In the genomic region with DNA sequence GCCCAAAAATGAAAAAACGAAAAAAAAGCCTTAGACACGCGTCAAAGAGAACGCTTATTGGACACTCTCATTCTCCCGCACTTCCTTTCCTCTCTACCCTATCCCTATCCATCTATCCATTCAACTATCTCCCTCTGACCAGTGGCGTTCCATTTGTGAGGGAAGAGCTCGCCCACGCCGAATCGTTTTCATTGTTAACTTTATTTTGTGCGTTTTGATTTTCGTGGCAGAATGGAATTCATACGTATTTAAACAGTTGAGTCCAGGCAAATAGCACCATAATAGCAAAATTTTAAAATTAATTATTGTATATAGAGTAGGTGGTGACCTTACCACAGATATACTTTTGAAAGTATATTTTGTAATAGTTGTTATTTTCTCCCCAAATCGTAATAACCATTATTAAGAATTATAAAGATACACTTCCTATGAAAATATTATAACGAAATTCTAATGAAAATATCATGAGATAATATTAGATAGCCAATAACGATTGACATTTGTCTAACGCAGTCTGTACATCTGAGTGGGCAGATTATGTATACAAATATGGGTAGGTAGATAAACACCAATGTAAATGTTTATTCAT, we compare ENCODE assay signal across 1 fruit fly cellular context.
TF ChIP-seq lines count a peak whose summit lies in the region.

No protein-coding gene starts in this region.

TF ChIP-seq in whole organism, embryonic, 481 proteins besides CTCF, POLR2A, EP300 and RAD21 (continued from another document and continues in another):
- TF ChIP-seq CG1832 (GFP tag; optimal IDR thresholded peaks at IDR 0.05; lab: Kevin White, UChicago) = peak; percentile 70
- no peak for TF ChIP-seq B-H2 (GFP tag; optimal IDR thresholded peaks at IDR 0.05; lab: Kevin White, UChicago)
- TF ChIP-seq mirr (GFP tag; optimal IDR thresholded peaks at IDR 0.05; lab: Kevin White, UChicago) = peak; percentile 10
- TF ChIP-seq CG31224 (GFP tag; IDR thresholded peaks at IDR 0.05; lab: Robert Waterston, UW) = peak; percentile 59
- no peak for TF ChIP-seq CG1529 (GFP tag; optimal IDR thresholded peaks at IDR 0.05; lab: Kevin White, UChicago)
- no peak for TF ChIP-seq CG17802 (tag; optimal IDR thresholded peaks at IDR 0.05; lab: Kevin White, UChicago)
- no peak for TF ChIP-seq Scr (GFP tag; IDR thresholded peaks at IDR 0.05; lab: Robert Waterston, UW; ENCODE audit: partially characterized antibody)
- no peak for TF ChIP-seq ash1 (GFP tag; optimal IDR thresholded peaks at IDR 0.05; lab: Kevin White, UChicago)
- no peak for TF ChIP-seq CG10321 (GFP tag; IDR thresholded peaks at IDR 0.05; lab: Robert Waterston, UW)
- no peak for TF ChIP-seq Poxn (GFP tag; IDR thresholded peaks at IDR 0.05; lab: Robert Waterston, UW)
- no peak for TF ChIP-seq CG4820 (GFP tag; optimal IDR thresholded peaks at IDR 0.05; lab: Kevin White, UChicago)
- no peak for TF ChIP-seq pb (GFP tag; optimal IDR thresholded peaks at IDR 0.05; lab: Kevin White, UChicago)
- 0 out of 3 replicates have a peak, but pooled peaks have one; percentile 24 for TF ChIP-seq H15 (GFP tag; IDR thresholded peaks at IDR 0.05; lab: Robert Waterston, UW)
- TF ChIP-seq Ets97D (GFP tag; optimal IDR thresholded peaks at IDR 0.05; lab: Kevin White, UChicago) = no peak
- peak; percentile 68 for TF ChIP-seq Aef1 (GFP tag; IDR thresholded peaks at IDR 0.05; lab: Robert Waterston, UW)
- no peak for TF ChIP-seq aop (GFP tag; IDR thresholded peaks at IDR 0.05; lab: Robert Waterston, UW)
- peak; percentile 42 for TF ChIP-seq CG11247 (GFP tag; IDR thresholded peaks at IDR 0.05; lab: Robert Waterston, UW)
- TF ChIP-seq slou (GFP tag; optimal IDR thresholded peaks at IDR 0.05; lab: Kevin White, UChicago) = peak; percentile 4
- TF ChIP-seq Blimp-1 (GFP tag; optimal IDR thresholded peaks at IDR 0.05; lab: Kevin White, UChicago) = no peak
- peak; percentile 90 for TF ChIP-seq Fer3 (tag; optimal IDR thresholded peaks at IDR 0.05; lab: Kevin White, UChicago)
- peak; percentile 58 for TF ChIP-seq Nf-YB (GFP tag; optimal IDR thresholded peaks at IDR 0.05; lab: Kevin White, UChicago)
- peak; percentile 71 for TF ChIP-seq caup (GFP tag; optimal IDR thresholded peaks at IDR 0.05; lab: Kevin White, UChicago; ENCODE audit: severe bottlenecking)
- TF ChIP-seq Neu2 (GFP tag; optimal IDR thresholded peaks at IDR 0.05; lab: Kevin White, UChicago; ENCODE audit: borderline replicate concordance) = no peak
- TF ChIP-seq bcd (GFP tag; optimal IDR thresholded peaks at IDR 0.05; lab: Kevin White, UChicago) = peak; percentile 76
- TF ChIP-seq CG32767 (GFP tag; IDR thresholded peaks at IDR 0.05; lab: Robert Waterston, UW) = peak; percentile 64; the same call in 1 of the 2 replicates
- TF ChIP-seq Optix (GFP tag; IDR thresholded peaks at IDR 0.05; lab: Robert Waterston, UW) = no peak
- TF ChIP-seq CG9932 (GFP tag; IDR thresholded peaks at IDR 0.05; lab: Robert Waterston, UW) = peak; percentile 75
- TF ChIP-seq trh (GFP tag; optimal IDR thresholded peaks at IDR 0.05; lab: Kevin White, UChicago) = no peak
- TF ChIP-seq CG2678 (tag; optimal IDR thresholded peaks at IDR 0.05; lab: Kevin White, UChicago) = peak; percentile 92
- TF ChIP-seq hth (optimal IDR thresholded peaks at IDR 0.05; lab: Kevin White, UChicago) = no peak
- TF ChIP-seq peb (GFP tag; IDR thresholded peaks at IDR 0.05; lab: Robert Waterston, UW) = no peak
- peak; percentile 36 for TF ChIP-seq CG10274 (GFP tag; optimal IDR thresholded peaks at IDR 0.05; lab: Kevin White, UChicago)
- TF ChIP-seq CG15011 (GFP tag; optimal IDR thresholded peaks at IDR 0.05; lab: Kevin White, UChicago) = peak; percentile 59
- TF ChIP-seq CG4360 (GFP tag; IDR thresholded peaks at IDR 0.05; lab: Robert Waterston, UW) = no peak
- TF ChIP-seq CG18764 (GFP tag; optimal IDR thresholded peaks at IDR 0.05; lab: Kevin White, UChicago) = no peak
- no peak for TF ChIP-seq inv (GFP tag; IDR thresholded peaks at IDR 0.05; lab: Robert Waterston, UW; ENCODE audit: partially characterized antibody)
- no peak for TF ChIP-seq CG30020 (tag; optimal IDR thresholded peaks at IDR 0.05; lab: Kevin White, UChicago)
- no peak for TF ChIP-seq dm (GFP tag; optimal IDR thresholded peaks at IDR 0.05; lab: Kevin White, UChicago)
- TF ChIP-seq fd64A (GFP tag; optimal IDR thresholded peaks at IDR 0.05; lab: Kevin White, UChicago) = no peak
- peak in 1 of 2 experiments; percentile 9 for TF ChIP-seq Pdp1 (GFP tag; optimal IDR thresholded peaks at IDR 0.05; lab: Kevin White, UChicago)
- peak; percentile 87 for TF ChIP-seq lab (GFP tag; optimal IDR thresholded peaks at IDR 0.05; lab: Kevin White, UChicago)
- TF ChIP-seq CG2120 (GFP tag; optimal IDR thresholded peaks at IDR 0.05; lab: Kevin White, UChicago) = peak; percentile 80
- TF ChIP-seq exex (tag; optimal IDR thresholded peaks at IDR 0.05; lab: Kevin White, UChicago) = peak; percentile 70
- TF ChIP-seq cad (GFP tag; optimal IDR thresholded peaks at IDR 0.05; lab: Kevin White, UChicago) = no peak
- TF ChIP-seq ATbp (GFP tag; optimal IDR thresholded peaks at IDR 0.05; lab: Kevin White, UChicago) = no peak
- TF ChIP-seq Lim3 (GFP tag; IDR thresholded peaks at IDR 0.05; lab: Robert Waterston, UW) = no peak
- TF ChIP-seq CG12236 (GFP tag; optimal IDR thresholded peaks at IDR 0.05; lab: Kevin White, UChicago) = no peak
- peak; percentile 24 for TF ChIP-seq CG16815 (GFP tag; optimal IDR thresholded peaks at IDR 0.05; lab: Kevin White, UChicago)
- 0 out of 2 replicates have a peak, but pooled peaks have one; percentile 33 for TF ChIP-seq ap (GFP tag; IDR thresholded peaks at IDR 0.05; lab: Robert Waterston, UW)
- no peak for TF ChIP-seq CG4282 (GFP tag; optimal IDR thresholded peaks at IDR 0.05; lab: Kevin White, UChicago)
- TF ChIP-seq Nf-YC (tag; optimal IDR thresholded peaks at IDR 0.05; lab: Kevin White, UChicago) = no peak
- no peak for TF ChIP-seq Kr (GFP tag; optimal IDR thresholded peaks at IDR 0.05; lab: Kevin White, UChicago)
- peak; percentile 26 for TF ChIP-seq CG3065 (GFP tag; optimal IDR thresholded peaks at IDR 0.05; lab: Kevin White, UChicago)
- TF ChIP-seq CG15696 (tag; optimal IDR thresholded peaks at IDR 0.05; lab: Kevin White, UChicago) = peak; percentile 3
- no peak for TF ChIP-seq tna (GFP tag; IDR thresholded peaks at IDR 0.05; lab: Robert Waterston, UW; ENCODE audit: partially characterized antibody)
- TF ChIP-seq lola (GFP tag; optimal IDR thresholded peaks at IDR 0.05; lab: Kevin White, UChicago) = no peak
- no peak for TF ChIP-seq zen2 (GFP tag; IDR thresholded peaks at IDR 0.05; lab: Robert Waterston, UW; ENCODE audit: partially characterized antibody)
- TF ChIP-seq kah (GFP tag; optimal IDR thresholded peaks at IDR 0.05; lab: Kevin White, UChicago) = no peak
- TF ChIP-seq gro (GFP tag; optimal IDR thresholded peaks at IDR 0.05; lab: Kevin White, UChicago) = peak; percentile 21
- TF ChIP-seq CG17385 (GFP tag; optimal IDR thresholded peaks at IDR 0.05; lab: Kevin White, UChicago) = peak; percentile 63
- TF ChIP-seq pfk (GFP tag; optimal IDR thresholded peaks at IDR 0.05; lab: Kevin White, UChicago) = no peak
- peak; percentile 20 for TF ChIP-seq CG18476 (GFP tag; optimal IDR thresholded peaks at IDR 0.05; lab: Kevin White, UChicago)
- no peak for TF ChIP-seq ac (GFP tag; optimal IDR thresholded peaks at IDR 0.05; lab: Kevin White, UChicago)
- TF ChIP-seq nerfin-2 (GFP tag; IDR thresholded peaks at IDR 0.05; lab: Robert Waterston, UW; ENCODE audit: partially characterized antibody) = no peak
- TF ChIP-seq CG34422 (GFP tag; IDR thresholded peaks at IDR 0.05; lab: Robert Waterston, UW) = 0 out of 3 replicates have a peak, but pooled peaks have one; percentile 57
- TF ChIP-seq CG10565 (GFP tag; optimal IDR thresholded peaks at IDR 0.05; lab: Kevin White, UChicago) = no peak
- TF ChIP-seq CG30431 (GFP tag; optimal IDR thresholded peaks at IDR 0.05; lab: Kevin White, UChicago) = no peak
- peak; percentile 85 for TF ChIP-seq CG32532 (GFP tag; IDR thresholded peaks at IDR 0.05; lab: Robert Waterston, UW)
- TF ChIP-seq so (GFP tag; IDR thresholded peaks at IDR 0.05; lab: Robert Waterston, UW) = peak; percentile 61; the same call in 2 of the 3 replicates
- TF ChIP-seq CG8089 (GFP tag; optimal IDR thresholded peaks at IDR 0.05; lab: Kevin White, UChicago) = no peak
- peak; percentile 6 for TF ChIP-seq tin (GFP tag; optimal IDR thresholded peaks at IDR 0.05; lab: Kevin White, UChicago)
- no peak for TF ChIP-seq YL-1 (GFP tag; optimal IDR thresholded peaks at IDR 0.05; lab: Kevin White, UChicago)
- TF ChIP-seq tap (tag; optimal IDR thresholded peaks at IDR 0.05; lab: Kevin White, UChicago) = peak; percentile 81
- peak; percentile 73 for TF ChIP-seq NfI (GFP tag; optimal IDR thresholded peaks at IDR 0.05; lab: Kevin White, UChicago)
- TF ChIP-seq gt (GFP tag; IDR thresholded peaks at IDR 0.05; lab: Robert Waterston, UW) = no peak
- no peak for TF ChIP-seq kni (GFP tag; optimal IDR thresholded peaks at IDR 0.05; lab: Kevin White, UChicago)
- no peak for TF ChIP-seq sna (GFP tag; IDR thresholded peaks at IDR 0.05; lab: Robert Waterston, UW; ENCODE audit: partially characterized antibody)
- no peak for TF ChIP-seq Antp (GFP tag; optimal IDR thresholded peaks at IDR 0.05; lab: Kevin White, UChicago)
- TF ChIP-seq Sox100B (GFP tag; optimal IDR thresholded peaks at IDR 0.05; lab: Kevin White, UChicago) = peak; percentile 75
- no peak for TF ChIP-seq CG17186 (GFP tag; optimal IDR thresholded peaks at IDR 0.05; lab: Kevin White, UChicago)
- TF ChIP-seq Sin3A (optimal IDR thresholded peaks at IDR 0.05; lab: Kevin White, UChicago) = no peak
- TF ChIP-seq twi (tag; optimal IDR thresholded peaks at IDR 0.05; lab: Kevin White, UChicago) = no peak
- TF ChIP-seq CG34224 (GFP tag; IDR thresholded peaks at IDR 0.05; lab: Robert Waterston, UW; ENCODE audit: partially characterized antibody) = no peak
- TF ChIP-seq lov (optimal IDR thresholded peaks at IDR 0.05; lab: Kevin White, UChicago) = no peak
- TF ChIP-seq lov (GFP tag; IDR thresholded peaks at IDR 0.05; lab: Robert Waterston, UW) = no peak
- TF ChIP-seq vnd (GFP tag; IDR thresholded peaks at IDR 0.05; lab: Robert Waterston, UW; ENCODE audit: partially characterized antibody) = no peak
- TF ChIP-seq ham (GFP tag; IDR thresholded peaks at IDR 0.05; lab: Robert Waterston, UW) = no peak
- no peak for TF ChIP-seq CG7271 (tag; optimal IDR thresholded peaks at IDR 0.05; lab: Kevin White, UChicago)
- TF ChIP-seq CG12219 (GFP tag; optimal IDR thresholded peaks at IDR 0.05; lab: Kevin White, UChicago) = peak; percentile 54
- TF ChIP-seq CG6765 (GFP tag; optimal IDR thresholded peaks at IDR 0.05; lab: Kevin White, UChicago) = peak; percentile 69
- TF ChIP-seq sr (GFP tag; IDR thresholded peaks at IDR 0.05; lab: Robert Waterston, UW) = peak; percentile 62; the same call in 2 of the 3 replicates
- TF ChIP-seq stwl (tag; optimal IDR thresholded peaks at IDR 0.05; lab: Kevin White, UChicago) = no peak
- no peak for TF ChIP-seq Sry-β (GFP tag; optimal IDR thresholded peaks at IDR 0.05; lab: Kevin White, UChicago)
- TF ChIP-seq CG13424 (tag; optimal IDR thresholded peaks at IDR 0.05; lab: Kevin White, UChicago) = peak; percentile 79
- TF ChIP-seq ab (GFP tag; optimal IDR thresholded peaks at IDR 0.05; lab: Kevin White, UChicago) = no peak
- TF ChIP-seq Dbx (GFP tag; IDR thresholded peaks at IDR 0.05; lab: Robert Waterston, UW) = peak; percentile 80
- peak; percentile 49; the same call in 1 of the 3 replicates for TF ChIP-seq CG6175 (GFP tag; IDR thresholded peaks at IDR 0.05; lab: Robert Waterston, UW)
- TF ChIP-seq CG1024 (GFP tag; IDR thresholded peaks at IDR 0.05; lab: Robert Waterston, UW) = 0 out of 2 replicates have a peak, but pooled peaks have one; percentile 29
- no peak for TF ChIP-seq CG33213 (GFP tag; optimal IDR thresholded peaks at IDR 0.05; lab: Kevin White, UChicago)
- peak; percentile 28; the same call in 2 of the 3 replicates for TF ChIP-seq B-H1 (GFP tag; IDR thresholded peaks at IDR 0.05; lab: Robert Waterston, UW)
- TF ChIP-seq CG34376 (GFP tag; optimal IDR thresholded peaks at IDR 0.05; lab: Kevin White, UChicago) = no peak
- peak; percentile 46 for TF ChIP-seq CG8388 (GFP tag; optimal IDR thresholded peaks at IDR 0.05; lab: Kevin White, UChicago)
- no peak for TF ChIP-seq ssp (GFP tag; IDR thresholded peaks at IDR 0.05; lab: Robert Waterston, UW)
- peak; percentile 85 for TF ChIP-seq CG8924 (tag; optimal IDR thresholded peaks at IDR 0.05; lab: Kevin White, UChicago)
- TF ChIP-seq NC2β (GFP tag; optimal IDR thresholded peaks at IDR 0.05; lab: Kevin White, UChicago) = no peak
- no peak for TF ChIP-seq CG7987 (GFP tag; optimal IDR thresholded peaks at IDR 0.05; lab: Kevin White, UChicago)
- TF ChIP-seq Gsc (GFP tag; IDR thresholded peaks at IDR 0.05; lab: Robert Waterston, UW) = no peak
- no peak for TF ChIP-seq nau (GFP tag; optimal IDR thresholded peaks at IDR 0.05; lab: Kevin White, UChicago)
- TF ChIP-seq CG12744 (GFP tag; optimal IDR thresholded peaks at IDR 0.05; lab: Kevin White, UChicago) = no peak
- TF ChIP-seq Max (GFP tag; optimal IDR thresholded peaks at IDR 0.05; lab: Kevin White, UChicago) = peak; percentile 26
- TF ChIP-seq Hr78 (GFP tag; optimal IDR thresholded peaks at IDR 0.05; lab: Kevin White, UChicago) = no peak
- TF ChIP-seq unc-4 (GFP tag; IDR thresholded peaks at IDR 0.05; lab: Robert Waterston, UW; ENCODE audit: partially characterized antibody) = no peak
- no peak for TF ChIP-seq pros (GFP tag; optimal IDR thresholded peaks at IDR 0.05; lab: Kevin White, UChicago)
- TF ChIP-seq HLHmδ (GFP tag; optimal IDR thresholded peaks at IDR 0.05; lab: Kevin White, UChicago) = no peak
- no peak for TF ChIP-seq Lpt (GFP tag; optimal IDR thresholded peaks at IDR 0.05; lab: Kevin White, UChicago)
- TF ChIP-seq dysf (GFP tag; IDR thresholded peaks at IDR 0.05; lab: Robert Waterston, UW) = peak; percentile 80; the same call in 2 of the 3 replicates
- TF ChIP-seq Hsf (GFP tag; optimal IDR thresholded peaks at IDR 0.05; lab: Kevin White, UChicago) = peak; percentile 44
- TF ChIP-seq CG10979 (tag; optimal IDR thresholded peaks at IDR 0.05; lab: Kevin White, UChicago) = no peak
- no peak for TF ChIP-seq CG2129 (GFP tag; IDR thresholded peaks at IDR 0.05; lab: Robert Waterston, UW; ENCODE audit: partially characterized antibody)
- peak; percentile 50; the same call in 2 of the 3 replicates for TF ChIP-seq CG14050 (GFP tag; IDR thresholded peaks at IDR 0.05; lab: Robert Waterston, UW)
- peak; percentile 69 for TF ChIP-seq CG13894 (tag; optimal IDR thresholded peaks at IDR 0.05; lab: Kevin White, UChicago)
- peak; percentile 38; the same call in 1 of the 2 replicates for TF ChIP-seq Ravus (GFP tag; IDR thresholded peaks at IDR 0.05; lab: Robert Waterston, UW)
- no peak for TF ChIP-seq jing (GFP tag; optimal IDR thresholded peaks at IDR 0.05; lab: Kevin White, UChicago)
- no peak for TF ChIP-seq Dip2 (GFP tag; IDR thresholded peaks at IDR 0.05; lab: Robert Waterston, UW)
- TF ChIP-seq CG7963 (GFP tag; IDR thresholded peaks at IDR 0.05; lab: Robert Waterston, UW; ENCODE audit: partially characterized antibody) = no peak
